Fruit fly (Drosophila melanogaster) whole organism, embryonic: Measurements from ENCODE around the gene rasp.
A peak's percentile ranks its signal among the peaks of the same experiment; 100 is the strongest.

ENCODE experiments used
- Antp ChIP-seq: fragments of 200-800 bp; sonication (Bioruptor generic); optimal IDR thresholded peaks from 3 replicates; lab custom pipeline; 2016; ENCODE audit warnings: missing biosample characterization, missing genetic modification characterization
- CG10147 ChIP-seq: fragments of 200-800 bp; sonication (Bioruptor generic); optimal IDR thresholded peaks from 2 replicates; lab custom pipeline; 2019; ENCODE audit warnings: missing biosample characterization, mild to moderate bottlenecking, missing genetic modification characterization, moderate library complexity
- CG10543 ChIP-seq: fragments of 200-800 bp; sonication (Bioruptor generic); optimal IDR thresholded peaks from 3 replicates; lab custom pipeline; 2017; ENCODE audit warnings: missing biosample characterization, mild to moderate bottlenecking, missing genetic modification characterization, moderate library complexity
- CG11093 ChIP-seq: fragments of 200-800 bp; sonication (Bioruptor generic); IDR thresholded peaks from 3 replicates; pipeline ENCODE4 v1.3.6; 2022; ENCODE audit warnings: missing biosample characterization, missing genetic modification characterization
- CG12219 ChIP-seq: fragments of 200-800 bp; sonication (Bioruptor generic); optimal IDR thresholded peaks from 3 replicates; lab custom pipeline; 2018; ENCODE audit warnings: missing biosample characterization, mild to moderate bottlenecking, missing genetic modification characterization
- CG13287 ChIP-seq: fragments of 200-800 bp; sonication (Bioruptor generic); IDR thresholded peaks from 2 replicates; pipeline ENCODE4 v1.3.6; 2022; ENCODE audit warnings: missing biosample characterization, missing genetic modification characterization; ENCODE audit not compliant: partially characterized antibody
- CG13424 ChIP-seq: fragments of 200-800 bp; sonication (Bioruptor generic); optimal IDR thresholded peaks from 2 replicates; lab custom pipeline; 2019; ENCODE audit warnings: missing biosample characterization, mild to moderate bottlenecking, missing genetic modification characterization, moderate library complexity
- CG14965 ChIP-seq: fragments of 200-800 bp; sonication (Bioruptor generic); optimal IDR thresholded peaks from 2 replicates; lab custom pipeline; 2016; ENCODE audit warnings: missing biosample characterization, missing genetic modification characterization, borderline replicate concordance
- CG15601 ChIP-seq: fragments of 200-800 bp; sonication (Bioruptor generic); optimal IDR thresholded peaks from 3 replicates; lab custom pipeline; 2019; ENCODE audit warnings: missing biosample characterization, mild to moderate bottlenecking, missing genetic modification characterization, moderate library complexity
- CG1602 ChIP-seq: fragments of 200-800 bp; sonication (Bioruptor generic); optimal IDR thresholded peaks from 3 replicates; lab custom pipeline; 2016; ENCODE audit warnings: missing biosample characterization, missing genetic modification characterization
- CG17568 ChIP-seq: fragments of 200-800 bp; sonication (Bioruptor generic); optimal IDR thresholded peaks from 2 replicates; lab custom pipeline; 2018; ENCODE audit warnings: missing biosample characterization, mild to moderate bottlenecking, missing genetic modification characterization, moderate library complexity
- CG17829 ChIP-seq: fragments of 200-800 bp; optimal IDR thresholded peaks from 2 replicates; lab custom pipeline; 2019; ENCODE audit warnings: missing biosample characterization, mild to moderate bottlenecking, missing genetic modification characterization, moderate library complexity
- CG18011 ChIP-seq: fragments of 200-800 bp; sonication (Bioruptor generic); optimal IDR thresholded peaks from 2 replicates; lab custom pipeline; 2017; ENCODE audit warnings: missing biosample characterization, missing genetic modification characterization, mild to moderate bottlenecking, moderate library complexity, missing genotype
- CG18599 ChIP-seq: fragments of 200-800 bp; sonication (Bioruptor generic); optimal IDR thresholded peaks from 3 replicates; lab custom pipeline; 2017; ENCODE audit warnings: missing biosample characterization, missing genetic modification characterization, mild to moderate bottlenecking, moderate library complexity, missing genetic modification reagents
- CG2129 ChIP-seq: fragments of 200-800 bp; sonication (Bioruptor generic); IDR thresholded peaks from 2 replicates; pipeline ENCODE4 v1.3.6; 2022; ENCODE audit warnings: missing biosample characterization, missing genetic modification characterization; ENCODE audit not compliant: partially characterized antibody
- CG31365 ChIP-seq: fragments of 200-800 bp; sonication (Bioruptor generic); optimal IDR thresholded peaks from 2 replicates; lab custom pipeline; 2018; ENCODE audit warnings: missing biosample characterization, mild to moderate bottlenecking, missing genetic modification characterization
- CG34422 ChIP-seq: fragments of 200-800 bp; sonication (Bioruptor generic); IDR thresholded peaks from 3 replicates; pipeline ENCODE4 v1.3.6; 2022; ENCODE audit warnings: missing biosample characterization, missing genetic modification characterization
- CG4404 ChIP-seq: fragments of 200-800 bp; sonication (Bioruptor generic); IDR thresholded peaks from 2 replicates; pipeline ENCODE4 v1.3.6; 2022; ENCODE audit warnings: missing biosample characterization, missing genetic modification characterization
- CG7928 ChIP-seq: fragments of 200-800 bp; sonication (Bioruptor generic); optimal IDR thresholded peaks from 2 replicates; lab custom pipeline; 2017; ENCODE audit warnings: missing biosample characterization, mild to moderate bottlenecking, missing genetic modification characterization
- CG8388 ChIP-seq: fragments of 200-800 bp; sonication (Bioruptor generic); optimal IDR thresholded peaks from 2 replicates; lab custom pipeline; 2019; ENCODE audit warnings: missing biosample characterization, mild to moderate bottlenecking, missing genetic modification characterization, moderate library complexity
- CG9215 ChIP-seq: fragments of 200-800 bp; sonication (Bioruptor generic); IDR thresholded peaks from 2 replicates; pipeline ENCODE4 v1.3.6; 2022; ENCODE audit warnings: missing biosample characterization, missing genetic modification characterization
- CG9876 ChIP-seq: fragments of 200-800 bp; sonication (Bioruptor generic); optimal IDR thresholded peaks from 2 replicates; lab custom pipeline; 2016; ENCODE audit warnings: missing biosample characterization, missing genetic modification characterization
- CkIIα-i1 ChIP-seq: fragments of 200-800 bp; sonication (Bioruptor generic); IDR thresholded peaks from 2 replicates; pipeline ENCODE4 v1.3.6; 2022; ENCODE audit warnings: missing biosample characterization, missing genetic modification characterization
- D19A ChIP-seq: fragments of 200-800 bp; optimal IDR thresholded peaks from 3 replicates; lab custom pipeline; 2019; ENCODE audit warnings: missing biosample characterization, mild to moderate bottlenecking, missing genetic modification characterization, moderate library complexity
- GATAe ChIP-seq: fragments of 200-800 bp; sonication (Bioruptor generic); conservative IDR thresholded peaks from 2 replicates; pipeline ENCODE4 v1.3.6; 2022; ENCODE audit warnings: missing biosample characterization, missing genetic modification characterization
- HLH3B ChIP-seq: fragments of 200-800 bp; sonication (Bioruptor generic); IDR thresholded peaks from 2 replicates; pipeline ENCODE4 v1.3.6; 2022; ENCODE audit warnings: missing biosample characterization, missing genetic modification characterization
- HLH4C ChIP-seq: fragments of 200-800 bp; sonication (Bioruptor generic); IDR thresholded peaks from 3 replicates; pipeline ENCODE4 v1.3.6; 2022; ENCODE audit warnings: missing biosample characterization, missing genetic modification characterization; ENCODE audit not compliant: partially characterized antibody
- HmgZ ChIP-seq: fragments of 200-800 bp; sonication (Bioruptor generic); optimal IDR thresholded peaks from 2 replicates; lab custom pipeline; 2018; ENCODE audit warnings: missing biosample characterization, mild to moderate bottlenecking, missing genetic modification characterization
- Jarid2 ChIP-seq: fragments of 200-800 bp; sonication (Bioruptor generic); optimal IDR thresholded peaks from 3 replicates; lab custom pipeline; 2017; ENCODE audit warnings: mild to moderate bottlenecking, missing biosample characterization, missing genetic modification reagents, missing genetic modification characterization
- Max ChIP-seq: fragments of 200-800 bp; sonication (Bioruptor generic); optimal IDR thresholded peaks from 2 replicates; lab custom pipeline; 2016; ENCODE audit warnings: missing biosample characterization, mild to moderate bottlenecking, missing genetic modification characterization
- NFAT ChIP-seq: fragments of 200-800 bp; sonication (Bioruptor generic); IDR thresholded peaks from 2 replicates; pipeline ENCODE4 v1.3.6; 2022; ENCODE audit warnings: missing biosample characterization, missing genetic modification characterization
- YL-1 ChIP-seq: fragments of 200-800 bp; sonication (Bioruptor generic); optimal IDR thresholded peaks from 3 replicates; lab custom pipeline; 2017; ENCODE audit warnings: missing biosample characterization, mild to moderate bottlenecking, missing genetic modification characterization
- ash1 ChIP-seq: fragments of 200-800 bp; sonication (Bioruptor generic); optimal IDR thresholded peaks from 2 replicates; lab custom pipeline; 2018; ENCODE audit warnings: missing biosample characterization, mild to moderate bottlenecking, missing genetic modification characterization
- bsh ChIP-seq, 2 experiments: fragments of 200-800 bp; sonication (Bioruptor generic); optimal IDR thresholded peaks; 2 replicates each; lab custom pipeline; 2017 to 2018; ENCODE audit warnings: mild to moderate bottlenecking in 2 of 2, missing biosample characterization in 2 of 2, missing genetic modification characterization in 2 of 2, moderate library complexity in 1 of 2
- esg ChIP-seq: fragments of 200-800 bp; sonication (Bioruptor generic); conservative IDR thresholded peaks from 2 replicates; pipeline ENCODE4 v1.3.6; 2022; ENCODE audit warnings: missing biosample characterization, missing genetic modification characterization
- exex ChIP-seq: fragments of 200-800 bp; sonication (Bioruptor generic); optimal IDR thresholded peaks from 4 replicates; lab custom pipeline; 2018; ENCODE audit warnings: missing biosample characterization, mild to moderate bottlenecking, missing genetic modification characterization, moderate library complexity
- fd64A ChIP-seq: fragments of 200-800 bp; sonication (Bioruptor generic); optimal IDR thresholded peaks from 3 replicates; lab custom pipeline; 2018; ENCODE audit warnings: missing biosample characterization, mild to moderate bottlenecking, missing genetic modification characterization
- jumu ChIP-seq: fragments of 200-800 bp; sonication (Bioruptor generic); optimal IDR thresholded peaks from 3 replicates; lab custom pipeline; 2016; ENCODE audit warnings: missing biosample characterization, missing genetic modification characterization
- knrl ChIP-seq: fragments of 200-800 bp; sonication (Bioruptor generic); IDR thresholded peaks from 3 replicates; pipeline ENCODE4 v1.3.6; 2022; ENCODE audit warnings: missing biosample characterization, missing genetic modification characterization; ENCODE audit not compliant: partially characterized antibody
- lilli ChIP-seq: fragments of 200-800 bp; sonication (Bioruptor generic); optimal IDR thresholded peaks from 3 replicates; lab custom pipeline; 2016; ENCODE audit warnings: missing biosample characterization, missing genetic modification characterization
- oc ChIP-seq: fragments of 200-800 bp; sonication (Bioruptor generic); optimal IDR thresholded peaks from 2 replicates; lab custom pipeline; 2018; ENCODE audit warnings: missing biosample characterization, mild to moderate bottlenecking, missing genetic modification characterization, moderate library complexity
- onecut ChIP-seq: fragments of 200-800 bp; sonication (Bioruptor generic); IDR thresholded peaks from 2 replicates; pipeline ENCODE4 v1.3.6; 2022; ENCODE audit warnings: missing biosample characterization, missing genetic modification characterization
- org-1 ChIP-seq: fragments of 200-800 bp; sonication (Bioruptor generic); optimal IDR thresholded peaks from 2 replicates; lab custom pipeline; 2017; ENCODE audit warnings: missing biosample characterization, missing genetic modification characterization
- schlank ChIP-seq: fragments of 200-800 bp; sonication (Bioruptor generic); optimal IDR thresholded peaks from 2 replicates; lab custom pipeline; 2018; ENCODE audit warnings: missing biosample characterization, mild to moderate bottlenecking, missing genetic modification characterization
- sd ChIP-seq: fragments of 200-800 bp; sonication (Bioruptor generic); optimal IDR thresholded peaks from 3 replicates; lab custom pipeline; 2018; ENCODE audit warnings: missing biosample characterization, mild to moderate bottlenecking, missing genetic modification characterization, moderate library complexity
- shn ChIP-seq: fragments of 200-800 bp; sonication (Bioruptor generic); optimal IDR thresholded peaks from 3 replicates; lab custom pipeline; 2016; ENCODE audit warnings: missing biosample characterization, missing genetic modification characterization
- slp2 ChIP-seq: fragments of 200-800 bp; sonication (Bioruptor generic); optimal IDR thresholded peaks from 2 replicates; lab custom pipeline; 2016; ENCODE audit warnings: missing biosample characterization, missing genetic modification characterization
- toy ChIP-seq: fragments of 200-800 bp; sonication (Bioruptor generic); IDR thresholded peaks from 2 replicates; pipeline ENCODE4 v1.3.6; 2022; ENCODE audit warnings: missing biosample characterization, missing genetic modification characterization
- vfl ChIP-seq: fragments of 200-800 bp; sonication (Bioruptor generic); optimal IDR thresholded peaks from 2 replicates; lab custom pipeline; 2016; ENCODE audit warnings: missing biosample characterization, missing genetic modification characterization
- zfh2 ChIP-seq: fragments of 200-800 bp; sonication (Bioruptor generic); optimal IDR thresholded peaks from 2 replicates; lab custom pipeline; 2016; ENCODE audit warnings: missing biosample characterization, missing genetic modification characterization

The rasp gene

DNA sequence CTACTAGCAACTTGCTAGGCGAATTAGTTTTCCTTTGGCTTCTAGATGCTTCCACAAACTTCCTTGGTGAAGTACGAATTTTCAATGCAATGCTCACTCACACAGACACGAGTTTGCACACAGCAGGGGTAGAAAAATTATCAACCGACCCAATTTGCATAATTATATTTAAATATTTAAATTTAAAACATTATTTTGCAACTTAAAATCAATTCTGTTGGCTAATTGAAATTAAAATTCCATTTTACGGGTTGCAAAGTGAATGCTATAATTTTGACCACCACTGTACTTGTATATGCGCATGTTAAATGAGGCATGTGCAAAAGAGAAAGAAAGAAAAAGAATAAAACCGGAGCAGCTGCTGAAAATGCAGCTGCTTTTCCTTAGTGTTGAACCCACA lies 32.1 kb downstream of the rasp start (continued):
- TF ChIP-seq NFAT (GFP tag; lab: Robert Waterston, UW) (peak; percentile 87), CG7928 (GFP tag; lab: Kevin White, UChicago) (peak; percentile 50), YL-1 (GFP tag; lab: Kevin White, UChicago) (peak; percentile 74), vfl (GFP tag; lab: Kevin White, UChicago) (peak; percentile 41), esg (GFP tag; lab: Robert Waterston, UW) (peak; percentile 89), lilli (peak; percentile 81), HLH3B (peak; percentile 95), Jarid2 (GFP tag; lab: Kevin White, UChicago) (peak; percentile 67), ash1 (GFP tag; lab: Kevin White, UChicago) (peak; percentile 63), CG10543 (peak; percentile 59), oc (tag; lab: Kevin White, UChicago) (peak; percentile 95), CG18011 (GFP tag; lab: Kevin White, UChicago) (peak; percentile 70), onecut (peak; percentile 91), exex (tag; lab: Kevin White, UChicago) (peak; percentile 58), CG4404 (GFP tag; lab: Robert Waterston, UW) (peak; percentile 86), CG9215 (GFP tag; lab: Robert Waterston, UW) (peak; percentile 78), CG17829 (tag; lab: Kevin White, UChicago) (peak; percentile 95), bsh (GFP tag; optimal IDR thresholded peaks at IDR 0.05; lab: Kevin White, UChicago) (peak; percentile 96 to 97), Antp (GFP tag; lab: Kevin White, UChicago) (peak; percentile 39), CG13287 (GFP tag; lab: Robert Waterston, UW) (no peak), Max (GFP tag; lab: Kevin White, UChicago) (peak; percentile 86), org-1 (GFP tag; lab: Kevin White, UChicago) (peak; percentile 87), CG17568 (no peak), CG10147 (GFP tag; lab: Kevin White, UChicago) (peak; percentile 93), CG9876 (GFP tag; lab: Kevin White, UChicago) (no peak), zfh2 (GFP tag; lab: Kevin White, UChicago) (peak; percentile 14), sd (tag; lab: Kevin White, UChicago) (peak; percentile 79), CkIIα-i1 (0 out of 2 replicates have a peak, but pooled peaks have one; percentile 15), CG13424 (tag; lab: Kevin White, UChicago) (peak; percentile 93), CG15601 (tag; lab: Kevin White, UChicago) (peak; percentile 89), CG12219 (GFP tag; lab: Kevin White, UChicago) (peak; percentile 92), knrl (0 out of 3 replicates have a peak, but pooled peaks have one; percentile 12), jumu (peak; percentile 29), fd64A (GFP tag; lab: Kevin White, UChicago) (peak; percentile 86), CG31365 (tag; lab: Kevin White, UChicago) (peak; percentile 72), GATAe (GFP tag; lab: Robert Waterston, UW) (peak; percentile 43; the same call in 1 of the 2 replicates), slp2 (GFP tag; lab: Kevin White, UChicago) (peak; percentile 50), toy (GFP tag; lab: Robert Waterston, UW) (peak; percentile 72), schlank (peak; percentile 68), CG18599 (GFP tag; lab: Kevin White, UChicago) (peak; percentile 96), CG11093 (peak; percentile 88), HLH4C (no peak), CG8388 (peak; percentile 95), shn (GFP tag; lab: Kevin White, UChicago) (no peak), CG1602 (GFP tag; lab: Kevin White, UChicago) (peak; percentile 86), CG14965 (GFP tag; lab: Kevin White, UChicago) (no peak), HmgZ (tag; lab: Kevin White, UChicago) (peak; percentile 92), D19A (tag; lab: Kevin White, UChicago) (peak; percentile 93), CG34422 (peak; percentile 97), CG2129 (GFP tag; lab: Robert Waterston, UW) (no peak)
